Worm (Caenorhabditis elegans): ENCODE measurements around the gene mmad-1.

DNA sequence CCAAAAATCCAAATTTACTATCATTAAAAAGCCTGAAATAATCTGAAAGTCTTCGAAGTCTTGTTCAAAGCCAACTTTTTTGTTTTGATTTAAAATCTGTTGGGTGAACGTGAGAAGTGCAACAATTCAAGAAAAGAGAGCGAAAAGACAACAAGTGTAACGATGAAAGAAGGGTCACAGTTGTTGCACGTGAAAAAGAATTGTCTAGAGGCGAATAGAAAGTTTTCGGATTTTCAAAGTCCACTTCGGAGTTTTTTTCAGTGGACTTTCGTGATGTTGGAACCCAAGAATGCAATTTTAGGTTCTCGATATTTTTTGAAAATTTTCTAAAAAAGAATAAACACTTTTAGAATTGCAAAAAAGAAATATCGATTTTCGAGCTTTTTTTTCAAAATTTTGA is 1.2 kb upstream of the mmad-1 start:
- no peak for TF ChIP-seq him-1 (tag; optimal IDR thresholded peaks at IDR 0.05)
- TF ChIP-seq dao-5 (tag; optimal IDR thresholded peaks at IDR 0.05): no peak
- no peak for TF ChIP-seq W03F9.2 (tag; optimal IDR thresholded peaks at IDR 0.05)
